Fruit fly (Drosophila melanogaster): Measurements from ENCODE around the gene jvl.
A peak's percentile ranks its signal among the peaks of the same experiment; 100 is the strongest.

Gene jvl

dm6 chr3R:14737894-14738860 lies 3.2 kb upstream of the jvl start (continued):
- TF ChIP-seq CG13775 (GFP tag; optimal IDR thresholded peaks at IDR 0.05) (peak; percentile 92), CG18764 (GFP tag; optimal IDR thresholded peaks at IDR 0.05) (peak; percentile 92), CG2202 (tag; optimal IDR thresholded peaks at IDR 0.05) (peak; percentile 91), dm (GFP tag; optimal IDR thresholded peaks at IDR 0.05) (peak; percentile 81), CG31388 (GFP tag; optimal IDR thresholded peaks at IDR 0.05) (peak; percentile 87), CG4854 (GFP tag; optimal IDR thresholded peaks at IDR 0.05) (peak; percentile 92), zf30C (GFP tag; optimal IDR thresholded peaks at IDR 0.05) (peak; percentile 86), en (GFP tag; optimal IDR thresholded peaks at IDR 0.05) (peak; percentile 85), bsh (GFP tag; optimal IDR thresholded peaks at IDR 0.05) (peak; percentile 83 to 96), E2f2 (GFP tag; IDR thresholded peaks at IDR 0.05) (peak; percentile 77), ash1 (GFP tag; optimal IDR thresholded peaks at IDR 0.05) (peak; percentile 41), H2.0 (GFP tag; IDR thresholded peaks at IDR 0.05) (peak; percentile 94), CG10209 (GFP tag; optimal IDR thresholded peaks at IDR 0.05) (peak; percentile 93), CG32532 (GFP tag; IDR thresholded peaks at IDR 0.05) (peak; percentile 96), CG9215 (GFP tag; IDR thresholded peaks at IDR 0.05) (peak; percentile 90), cad (GFP tag; optimal IDR thresholded peaks at IDR 0.05) (no peak), gsb-n (tag; optimal IDR thresholded peaks at IDR 0.05) (peak; percentile 91), CG12071 (GFP tag; optimal IDR thresholded peaks at IDR 0.05) (peak; percentile 91), bab2 (GFP tag; optimal IDR thresholded peaks at IDR 0.05) (peak; percentile 92), Drgx (GFP tag; IDR thresholded peaks at IDR 0.05) (peak; percentile 97), CG15011 (GFP tag; optimal IDR thresholded peaks at IDR 0.05) (peak; percentile 90), pros (GFP tag; optimal IDR thresholded peaks at IDR 0.05) (peak; percentile 38), ci (GFP tag; IDR thresholded peaks at IDR 0.05) (peak; percentile 98), HLHmδ (GFP tag; optimal IDR thresholded peaks at IDR 0.05) (no peak), Ets97D (GFP tag; optimal IDR thresholded peaks at IDR 0.05) (peak; percentile 78), CG6689 (GFP tag; IDR thresholded peaks at IDR 0.05) (peak; percentile 95), stwl (tag; optimal IDR thresholded peaks at IDR 0.05) (peak; percentile 34), CG1529 (GFP tag; optimal IDR thresholded peaks at IDR 0.05) (peak; percentile 93), Hmx (GFP tag; optimal IDR thresholded peaks at IDR 0.05) (peak; percentile 84), bowl (GFP tag; IDR thresholded peaks at IDR 0.05) (peak; percentile 87), yki (optimal IDR thresholded peaks at IDR 0.05) (no peak), D (optimal IDR thresholded peaks at IDR 0.05) (no peak), D (GFP tag; optimal IDR thresholded peaks at IDR 0.05) (peak; percentile 94), mld (GFP tag; IDR thresholded peaks at IDR 0.05; ENCODE audit: partially characterized antibody) (no peak), pzg (GFP tag; optimal IDR thresholded peaks at IDR 0.05) (peak; percentile 1), CG14860 (GFP tag; IDR thresholded peaks at IDR 0.05; ENCODE audit: partially characterized antibody) (no peak), CG14667 (GFP tag; IDR thresholded peaks at IDR 0.05) (peak; percentile 95; the same call in 1 of the 2 replicates), CG43689 (GFP tag; IDR thresholded peaks at IDR 0.05) (peak; percentile 84), Chrac-16 (GFP tag; optimal IDR thresholded peaks at IDR 0.05) (peak; percentile 93), Elba2 (GFP tag; optimal IDR thresholded peaks at IDR 0.05) (peak; percentile 58), vnd (GFP tag; IDR thresholded peaks at IDR 0.05; ENCODE audit: partially characterized antibody) (no peak), btn (GFP tag; optimal IDR thresholded peaks at IDR 0.05) (peak; percentile 85), CG10654 (GFP tag; optimal IDR thresholded peaks at IDR 0.05) (peak; percentile 88), Dll (GFP tag; IDR thresholded peaks at IDR 0.05; ENCODE audit: partially characterized antibody) (no peak), CG4617 (GFP tag; optimal IDR thresholded peaks at IDR 0.05; ENCODE audit: borderline replicate concordance) (peak; percentile 76), peb (GFP tag; IDR thresholded peaks at IDR 0.05) (peak; percentile 92), Asciz (GFP tag; optimal IDR thresholded peaks at IDR 0.05) (peak; percentile 94), Ptx1 (GFP tag; IDR thresholded peaks at IDR 0.05) (peak; percentile 95), B-H2 (GFP tag; optimal IDR thresholded peaks at IDR 0.05) (peak; percentile 9), br (optimal IDR thresholded peaks at IDR 0.05) (no peak)

Measured in whole organism, embryonic.